Worm (Caenorhabditis elegans) whole organism, young adult: ENCODE measurements around the gene clec-123.

Experiments
- B0261.1 ChIP-seq: sonication (generic microtip); optimal IDR thresholded peaks from 2 replicates; lab custom pipeline; 2016; ENCODE audit warnings: mild to moderate bottlenecking, missing genetic modification characterization, moderate library complexity, missing compliant biosample characterization
- F10E7.11 ChIP-seq: sonication (generic microtip); optimal IDR thresholded peaks from 2 replicates; lab custom pipeline; 2017; ENCODE audit warnings: mild to moderate bottlenecking, missing genetic modification characterization, moderate library complexity, missing compliant biosample characterization
- F23B12.7 ChIP-seq: sonication (generic microtip); optimal IDR thresholded peaks from 2 replicates; lab custom pipeline; 2017; ENCODE audit warnings: missing genetic modification characterization, mild to moderate bottlenecking, missing compliant biosample characterization, antibody characterized with exemption, moderate library complexity; ENCODE audit not compliant: insufficient read depth
- F39B2.1 ChIP-seq: fragments of 200-800 bp; sonication (Bioruptor generic); IDR thresholded peaks from 2 replicates; pipeline ENCODE4 v1.3.6; 2022; ENCODE audit warnings: missing genetic modification reagents, missing genetic modification characterization, missing compliant biosample characterization
- F57A8.1 ChIP-seq: fragments of 200-800 bp; sonication (Bioruptor generic); optimal IDR thresholded peaks from 2 replicates; lab custom pipeline; 2018; ENCODE audit warnings: mild to moderate bottlenecking, missing genetic modification characterization, moderate library complexity, missing compliant biosample characterization
- Y56A3A.18 ChIP-seq: fragments of 200-800 bp; sonication (Bioruptor generic); IDR thresholded peaks from 2 replicates; pipeline ENCODE4 v1.3.6; 2022; ENCODE audit warnings: missing genetic modification reagents, missing genetic modification characterization, missing compliant biosample characterization
- ZK185.1 ChIP-seq: sonication (generic microtip); optimal IDR thresholded peaks from 2 replicates; lab custom pipeline; 2016; ENCODE audit warnings: mild to moderate bottlenecking, missing genetic modification characterization, missing compliant biosample characterization; ENCODE audit not compliant: poor library complexity, severe bottlenecking
- athp-1 ChIP-seq: sonication (generic microtip); optimal IDR thresholded peaks from 2 replicates; lab custom pipeline; 2017; ENCODE audit warnings: mild to moderate bottlenecking, missing genetic modification characterization, missing compliant biosample characterization
- attf-3 ChIP-seq: fragments of 200-800 bp; sonication (Bioruptor generic); conservative IDR thresholded peaks from 2 replicates; pipeline ENCODE4 v1.3.6; 2022; ENCODE audit warnings: missing genetic modification reagents, missing genetic modification characterization, missing compliant biosample characterization
- attf-5 ChIP-seq: fragments of 200-800 bp; sonication (Bioruptor generic); optimal IDR thresholded peaks from 2 replicates; lab custom pipeline; 2018; ENCODE audit warnings: mild to moderate bottlenecking, missing genetic modification characterization, missing compliant biosample characterization
- bed-2 ChIP-seq: fragments of 200-800 bp; sonication (Bioruptor generic); IDR thresholded peaks from 2 replicates; pipeline ENCODE4 v1.3.6; 2022; ENCODE audit warnings: missing genetic modification reagents, missing genetic modification characterization, missing compliant biosample characterization
- cebp-1 ChIP-seq, 2 experiments: fragments of 200-800 bp in 1 of 2; sonication (Bioruptor generic) in 1 of 2; sonication (generic microtip) in 1 of 2; IDR thresholded peaks in 1 of 2; optimal IDR thresholded peaks in 1 of 2; 2 replicates each; pipeline versions ENCODE4 v1.3.6 to Lab custom; 2017 to 2022; ENCODE audit warnings: missing compliant biosample characterization in 2 of 2, missing genetic modification characterization in 2 of 2, mild to moderate bottlenecking in 1 of 2, missing genetic modification reagents in 1 of 2, moderate library complexity in 1 of 2
- cebp-2 ChIP-seq: fragments of 200-800 bp; sonication (Bioruptor generic); IDR thresholded peaks from 2 replicates; pipeline ENCODE4 v1.3.6; 2022; ENCODE audit warnings: missing genetic modification characterization, missing compliant biosample characterization
- chd-7 ChIP-seq: sonication (generic microtip); optimal IDR thresholded peaks from 2 replicates; lab custom pipeline; 2016; ENCODE audit warnings: mild to moderate bottlenecking, missing genetic modification characterization, moderate library complexity, missing compliant biosample characterization
- dox-1 ChIP-seq: fragments of 200-800 bp; sonication (Bioruptor generic); IDR thresholded peaks from 2 replicates; pipeline ENCODE4 v1.3.6; 2022; ENCODE audit warnings: missing genetic modification reagents, missing genetic modification characterization, missing compliant biosample characterization
- efl-1 ChIP-seq: fragments of 150-350 bp; optimal IDR thresholded peaks from 2 replicates; lab custom pipeline; 2014; ENCODE audit warnings: missing biosample characterization, missing genetic modification reagents, missing genetic modification characterization
- egl-44 ChIP-seq: fragments of 200-800 bp; sonication (Bioruptor generic); IDR thresholded peaks from 2 replicates; pipeline ENCODE4 v1.3.6; 2022; ENCODE audit warnings: missing genetic modification reagents, missing genetic modification characterization, missing compliant biosample characterization
- ets-4 ChIP-seq: fragments of 200-800 bp; sonication (Bioruptor generic); optimal IDR thresholded peaks from 2 replicates; lab custom pipeline; 2018; ENCODE audit warnings: mild to moderate bottlenecking, missing genetic modification characterization, missing compliant biosample characterization
- him-1 ChIP-seq: sonication (generic microtip); optimal IDR thresholded peaks from 2 replicates; lab custom pipeline; 2016; ENCODE audit warnings: missing genotype, missing genetic modification reagents, missing genetic modification characterization, missing compliant biosample characterization
- hlh-12 ChIP-seq: sonication (generic microtip); optimal IDR thresholded peaks from 2 replicates; lab custom pipeline; 2016; ENCODE audit warnings: missing genetic modification characterization, missing compliant biosample characterization
- hmg-1.2 ChIP-seq: fragments of 200-800 bp; sonication (Bioruptor generic); IDR thresholded peaks from 2 replicates; pipeline ENCODE4 v1.3.6; 2022; ENCODE audit warnings: missing genetic modification reagents, missing genetic modification characterization, missing compliant biosample characterization
- hmg-20 ChIP-seq: fragments of 200-800 bp; sonication (Bioruptor generic); IDR thresholded peaks from 2 replicates; pipeline ENCODE4 v1.3.6; 2022; ENCODE audit warnings: missing genetic modification reagents, missing genetic modification characterization, missing compliant biosample characterization
- let-526 ChIP-seq: fragments of 200-800 bp; sonication (Bioruptor generic); IDR thresholded peaks from 2 replicates; pipeline ENCODE4 v1.3.6; 2022; ENCODE audit warnings: missing genetic modification reagents, missing genetic modification characterization, missing compliant biosample characterization
- let-607 ChIP-seq, 2 experiments: fragments of 200-800 bp in 1 of 2; sonication (Bioruptor generic) in 1 of 2; sonication (generic microtip) in 1 of 2; optimal IDR thresholded peaks; 2 replicates each; lab custom pipeline; 2016 to 2018; ENCODE audit warnings: mild to moderate bottlenecking in 2 of 2, missing compliant biosample characterization in 2 of 2, missing genetic modification characterization in 2 of 2, moderate library complexity in 2 of 2, missing genotype in 1 of 2
- madf-10 ChIP-seq: sonication (generic microtip); optimal IDR thresholded peaks from 2 replicates; lab custom pipeline; 2016; ENCODE audit warnings: mild to moderate bottlenecking, missing genetic modification characterization, missing compliant biosample characterization
- madf-8 ChIP-seq: fragments of 200-800 bp; sonication (Bioruptor generic); conservative IDR thresholded peaks from 2 replicates; pipeline ENCODE4 v1.3.6; 2022; ENCODE audit warnings: missing genetic modification reagents, missing genetic modification characterization, missing compliant biosample characterization
- mcd-1 ChIP-seq: fragments of 200-800 bp; sonication (Bioruptor generic); IDR thresholded peaks from 2 replicates; pipeline ENCODE4 v1.3.6; 2022; ENCODE audit warnings: missing genetic modification reagents, missing genetic modification characterization, missing compliant biosample characterization
- mxl-1 ChIP-seq: sonication (generic microtip); optimal IDR thresholded peaks from 2 replicates; lab custom pipeline; 2016; ENCODE audit warnings: missing genetic modification characterization, missing compliant biosample characterization
- nfya-2 ChIP-seq: fragments of 200-800 bp; sonication (Bioruptor generic); IDR thresholded peaks from 2 replicates; pipeline ENCODE4 v1.3.6; 2022; ENCODE audit warnings: missing genetic modification reagents, missing genetic modification characterization, missing compliant biosample characterization
- nfyb-1 ChIP-seq: fragments of 200-800 bp; sonication (Bioruptor generic); IDR thresholded peaks from 2 replicates; pipeline ENCODE4 v1.3.6; 2022; ENCODE audit warnings: missing genetic modification reagents, missing genetic modification characterization, missing compliant biosample characterization
- nhr-120 ChIP-seq: fragments of 200-800 bp; sonication (Bioruptor generic); IDR thresholded peaks from 2 replicates; pipeline ENCODE4 v1.3.6; 2022; ENCODE audit warnings: missing genetic modification characterization, missing compliant biosample characterization
- nhr-179 ChIP-seq: sonication (generic microtip); optimal IDR thresholded peaks from 2 replicates; lab custom pipeline; 2016; ENCODE audit warnings: mild to moderate bottlenecking, missing genetic modification characterization, missing compliant biosample characterization
- nhr-27 ChIP-seq: fragments of 200-800 bp; sonication (Bioruptor generic); optimal IDR thresholded peaks from 2 replicates; lab custom pipeline; 2018; ENCODE audit warnings: mild to moderate bottlenecking, missing genetic modification characterization, moderate library complexity, missing compliant biosample characterization
- nhr-80 ChIP-seq: sonication (generic microtip); optimal IDR thresholded peaks from 2 replicates; lab custom pipeline; 2016; ENCODE audit warnings: missing genetic modification characterization, missing compliant biosample characterization
- rpc-1 ChIP-seq, 2 experiments: fragments of 150-350 bp in 1 of 2; sonication (generic microtip) in 1 of 2; optimal IDR thresholded peaks; 2 replicates each; lab custom pipeline; 2014 to 2018; ENCODE audit warnings: missing biosample characterization in 1 of 2, missing genetic modification characterization in 1 of 2, missing genetic modification reagents in 1 of 2, missing genotype in 1 of 2
- snpc-3.4 ChIP-seq: sonication (generic microtip); optimal IDR thresholded peaks from 2 replicates; lab custom pipeline; 2017; ENCODE audit warnings: missing genetic modification characterization, mild to moderate bottlenecking, missing compliant biosample characterization, antibody characterized with exemption, moderate library complexity, missing genotype, missing genetic modification reagents
- tlf-1 ChIP-seq: fragments of 200-800 bp; sonication (Bioruptor generic); optimal IDR thresholded peaks from 2 replicates; lab custom pipeline; 2018; ENCODE audit warnings: mild to moderate bottlenecking, missing genetic modification characterization, missing compliant biosample characterization
- zfh-2 ChIP-seq: fragments of 200-800 bp; sonication (Bioruptor generic); conservative IDR thresholded peaks from 2 replicates; pipeline ENCODE4 v1.3.6; 2022; ENCODE audit warnings: missing genetic modification reagents, missing genetic modification characterization, missing compliant biosample characterization
- zim-3 ChIP-seq: sonication (generic microtip); optimal IDR thresholded peaks from 2 replicates; lab custom pipeline; 2017; ENCODE audit warnings: mild to moderate bottlenecking, missing genetic modification characterization, moderate library complexity, missing compliant biosample characterization
- ztf-22 ChIP-seq: fragments of 200-800 bp; sonication (Bioruptor generic); optimal IDR thresholded peaks from 2 replicates; lab custom pipeline; 2018; ENCODE audit warnings: mild to moderate bottlenecking, missing genetic modification characterization, moderate library complexity, missing compliant biosample characterization
- ztf-26 ChIP-seq: sonication (generic microtip); optimal IDR thresholded peaks from 2 replicates; lab custom pipeline; 2017; ENCODE audit warnings: missing genetic modification characterization, missing compliant biosample characterization
- ztf-28 ChIP-seq: fragments of 200-800 bp; sonication (Bioruptor generic); IDR thresholded peaks from 2 replicates; pipeline ENCODE4 v1.3.6; 2022; ENCODE audit warnings: missing genetic modification reagents, missing genetic modification characterization, missing compliant biosample characterization
- ztf-3 ChIP-seq: fragments of 200-800 bp; sonication (Bioruptor generic); optimal IDR thresholded peaks from 2 replicates; lab custom pipeline; 2018; ENCODE audit warnings: mild to moderate bottlenecking, missing genetic modification characterization, missing compliant biosample characterization

Gene clec-123

DNA sequence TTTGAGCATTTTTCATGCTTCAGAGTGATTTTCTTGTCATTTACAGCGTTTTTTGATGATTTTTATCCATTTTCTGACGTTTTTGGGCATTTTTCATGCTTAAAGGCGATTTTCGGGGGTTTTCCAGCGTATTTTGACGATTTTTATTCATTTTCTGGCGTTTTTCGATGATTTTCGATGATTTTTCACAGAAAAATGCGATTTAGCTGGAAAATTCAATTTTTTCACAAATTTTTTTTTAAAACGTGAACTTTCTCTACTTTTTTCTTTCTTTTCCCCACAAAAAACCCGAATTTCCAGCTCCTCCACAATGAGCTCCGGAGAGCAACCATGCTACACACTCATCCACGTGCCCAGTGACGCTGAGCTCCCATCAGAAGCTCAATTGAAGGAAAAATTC, 35.5 kb upstream of the clec-123 start, which contains the start of gene copb-1:
TSS of gene copb-1 (plus strand) at position 301 of the 400 bp plus-strand sequence.
- no peak for TF ChIP-seq nfya-2 (GFP tag; lab: Robert Waterston, UW)
- no peak for TF ChIP-seq bed-2 (GFP tag; lab: Robert Waterston, UW)
- no peak for TF ChIP-seq athp-1 (tag; lab: Kevin White, UChicago)
- no peak for TF ChIP-seq egl-44
- TF ChIP-seq let-526 (GFP tag; lab: Robert Waterston, UW): no peak
- no peak for TF ChIP-seq cebp-1 (GFP tag; IDR thresholded peaks at IDR 0.05; lab: Robert Waterston, UW)
- no peak for TF ChIP-seq cebp-1 (tag; optimal IDR thresholded peaks at IDR 0.05; lab: Kevin White, UChicago)
- no peak for TF ChIP-seq attf-5 (GFP tag; lab: Kevin White, UChicago)
- TF ChIP-seq B0261.1: no peak
- no peak for TF ChIP-seq hmg-20 (GFP tag; lab: Robert Waterston, UW)
- no peak for TF ChIP-seq let-607 (tag; optimal IDR thresholded peaks at IDR 0.05; lab: Kevin White, UChicago)
- TF ChIP-seq snpc-3.4 (tag; lab: Kevin White, UChicago): no peak
- TF ChIP-seq hmg-1.2 (GFP tag; lab: Robert Waterston, UW): no peak
- no peak for TF ChIP-seq madf-10
- no peak for TF ChIP-seq ztf-22 (GFP tag; lab: Kevin White, UChicago)
- no peak for TF ChIP-seq F10E7.11 (tag; lab: Kevin White, UChicago)
- TF ChIP-seq ZK185.1 (tag; lab: Kevin White, UChicago): no peak

DNA sequence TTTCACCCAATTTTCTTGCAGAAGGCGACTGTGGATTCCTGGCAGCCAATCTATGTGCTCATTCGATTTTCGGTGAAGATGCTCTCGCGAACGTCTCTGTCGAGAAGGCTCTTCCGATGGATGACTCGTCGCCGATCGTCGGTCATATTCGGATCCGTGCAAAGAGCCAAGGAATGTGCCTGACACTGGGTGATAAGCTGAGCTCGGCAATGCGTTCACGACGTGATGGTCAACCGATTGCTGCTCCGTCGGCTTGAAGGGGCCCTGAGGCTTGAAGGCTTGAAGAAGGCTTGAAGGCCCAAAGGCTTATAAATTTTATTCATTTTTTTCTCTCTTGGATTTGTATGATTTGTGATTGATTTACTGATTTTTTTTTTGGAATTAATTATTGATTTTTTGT, 26.9 kb upstream of the clec-123 start:
- TF ChIP-seq dox-1 (GFP tag; lab: Robert Waterston, UW) (no peak), zfh-2 (GFP tag; lab: Robert Waterston, UW) (peak; percentile 67)

DNA sequence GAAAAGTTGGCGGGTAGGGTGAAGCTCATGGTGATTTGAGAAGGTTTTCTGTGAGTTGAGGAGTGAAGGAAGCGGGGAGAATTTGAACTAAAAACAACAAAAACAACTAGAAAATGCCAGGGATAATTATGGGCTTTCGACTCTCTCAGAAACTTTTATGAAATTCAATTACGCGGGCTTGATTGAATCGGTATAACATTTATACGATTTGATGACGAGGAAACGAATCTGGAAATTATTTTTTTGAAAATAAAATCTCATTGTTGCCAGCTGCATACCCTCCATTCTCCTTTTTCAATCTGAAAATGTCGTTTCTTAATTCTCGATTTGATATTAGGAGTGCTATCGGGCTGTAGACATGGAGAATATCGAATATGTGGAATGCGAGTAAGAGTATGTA, 22.8 kb upstream of the clec-123 start, which contains the start of gene srg-21:
TSS of gene srg-21 (minus strand) at position 101 of the 400 bp plus-strand sequence.
- TF ChIP-seq ztf-26 (tag; lab: Kevin White, UChicago) (no peak), ztf-22 (GFP tag; lab: Kevin White, UChicago) (no peak), nhr-179 (tag; lab: Kevin White, UChicago) (no peak), ets-4 (GFP tag; lab: Kevin White, UChicago) (no peak), ZK185.1 (tag; lab: Kevin White, UChicago) (no peak), nfyb-1 (no peak), nhr-120 (GFP tag; lab: Robert Waterston, UW) (no peak), nfya-2 (GFP tag; lab: Robert Waterston, UW) (no peak), attf-5 (GFP tag; lab: Kevin White, UChicago) (no peak), attf-3 (no peak), mxl-1 (tag; lab: Kevin White, UChicago) (no peak), F39B2.1 (no peak), zim-3 (tag; lab: Kevin White, UChicago) (no peak), tlf-1 (no peak), nhr-27 (no peak), Y56A3A.18 (no peak)

DNA sequence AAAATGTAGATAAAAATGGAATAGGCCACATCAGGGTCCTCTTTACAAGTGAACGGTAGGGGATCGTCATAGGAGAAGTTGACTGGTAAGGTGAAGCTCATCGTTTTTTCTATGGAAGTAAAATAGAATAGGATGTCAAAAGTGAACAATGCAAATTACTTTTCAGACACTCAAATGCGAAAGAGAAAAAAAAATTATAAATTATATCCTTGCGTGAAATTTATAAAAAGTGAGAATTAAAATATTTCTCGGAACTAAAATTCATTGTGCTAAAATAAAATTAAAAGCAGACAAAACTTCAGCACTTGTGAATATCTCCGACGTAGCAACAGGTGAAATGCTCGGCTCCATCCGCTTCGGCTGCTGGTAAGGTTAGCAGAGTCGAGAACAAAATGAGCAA, 20.7 kb upstream of the clec-123 start, which contains the start of gene srg-22:
TSS of gene srg-22 (minus strand) at position 101 of the 400 bp plus-strand sequence.
- no peak for TF ChIP-seq him-1
- TF ChIP-seq nhr-27: no peak
- TF ChIP-seq mcd-1 (GFP tag; lab: Robert Waterston, UW): no peak
- TF ChIP-seq F23B12.7 (tag; lab: Kevin White, UChicago): no peak
- TF ChIP-seq F57A8.1: no peak
- TF ChIP-seq nhr-179 (tag; lab: Kevin White, UChicago): no peak
- TF ChIP-seq cebp-2 (GFP tag; lab: Robert Waterston, UW): no peak
- no peak for TF ChIP-seq ets-4 (GFP tag; lab: Kevin White, UChicago)
- no peak for TF ChIP-seq madf-8 (GFP tag; lab: Robert Waterston, UW)
- no peak for TF ChIP-seq tlf-1
- no peak for TF ChIP-seq efl-1 (GFP tag; lab: Kevin White, UChicago)
- TF ChIP-seq nhr-80 (tag; lab: Kevin White, UChicago): no peak
- no peak for TF ChIP-seq rpc-1 (optimal IDR thresholded peaks at IDR 0.05; lab: Kevin White, UChicago)
- no peak for TF ChIP-seq rpc-1 (tag; optimal IDR thresholded peaks at IDR 0.05; lab: Kevin White, UChicago)
- TF ChIP-seq ztf-28: no peak
- TF ChIP-seq egl-44: no peak
- no peak for TF ChIP-seq ztf-3 (GFP tag; lab: Kevin White, UChicago)
- TF ChIP-seq chd-7 (tag; lab: Kevin White, UChicago): no peak
- no peak for TF ChIP-seq hlh-12 (tag; lab: Kevin White, UChicago)
